ENCODE assay signal across 4 fruit fly cellular contexts in genomic region chr3L:17631247-17631646, dm6.
TF ChIP-seq lines count a peak whose summit lies in the region.

No protein-coding gene starts in this region.

- no peak for TF ChIP-seq CTCF in whole organism, embryonic (GFP tag; optimal IDR thresholded peaks at IDR 0.05; lab: Kevin White, UChicago)

TF ChIP-seq in whole organism, embryonic, 481 proteins besides CTCF, POLR2A, EP300 and RAD21:
- TF ChIP-seq CG8281 (tag; optimal IDR thresholded peaks at IDR 0.05; lab: Kevin White, UChicago) (no peak), GATAe (GFP tag; conservative IDR thresholded peaks at IDR 0.05; lab: Robert Waterston, UW) (no peak), nom (GFP tag; optimal IDR thresholded peaks at IDR 0.05; lab: Kevin White, UChicago) (peak; percentile 51), Drgx (GFP tag; IDR thresholded peaks at IDR 0.05; lab: Robert Waterston, UW) (no peak), CG12071 (GFP tag; optimal IDR thresholded peaks at IDR 0.05; lab: Kevin White, UChicago) (no peak)
TF ChIP-seq in whole organism, embryonic: peak in this region for 1.

TF ChIP-seq in whole organism, prepupa, 60 proteins besides CTCF, POLR2A, EP300 and RAD21:
- TF ChIP-seq cyc (GFP tag; optimal IDR thresholded peaks at IDR 0.05; lab: Kevin White, UChicago) = no peak
- peak; percentile 34 for TF ChIP-seq CG6808 (GFP tag; optimal IDR thresholded peaks at IDR 0.05; lab: Kevin White, UChicago)
- TF ChIP-seq svp (GFP tag; lab: Kevin White, UChicago) = no peak
- TF ChIP-seq CG6854 (GFP tag; optimal IDR thresholded peaks at IDR 0.05; lab: Kevin White, UChicago) = peak; percentile 63
- no peak for TF ChIP-seq topi (GFP tag; optimal IDR thresholded peaks at IDR 0.05; lab: Kevin White, UChicago)
- peak; percentile 5 for TF ChIP-seq acj6 (GFP tag; optimal IDR thresholded peaks at IDR 0.05; lab: Kevin White, UChicago)
- TF ChIP-seq CG32006 (GFP tag; optimal IDR thresholded peaks at IDR 0.05; lab: Kevin White, UChicago) = no peak
- TF ChIP-seq Sox102F (GFP tag; optimal IDR thresholded peaks at IDR 0.05; lab: Kevin White, UChicago) = peak; percentile 2
- peak; percentile 21 for TF ChIP-seq CG10669 (GFP tag; optimal IDR thresholded peaks at IDR 0.05; lab: Kevin White, UChicago)
- peak; percentile 17 for TF ChIP-seq CG8632 (GFP tag; optimal IDR thresholded peaks at IDR 0.05; lab: Kevin White, UChicago)
- TF ChIP-seq OdsH (GFP tag; optimal IDR thresholded peaks at IDR 0.05; lab: Kevin White, UChicago) = peak; percentile 4
- TF ChIP-seq CG1621 (tag; optimal IDR thresholded peaks at IDR 0.05; lab: Kevin White, UChicago) = peak; percentile 5
- TF ChIP-seq achi (GFP tag; optimal IDR thresholded peaks at IDR 0.05; lab: Kevin White, UChicago) = no peak
- no peak for TF ChIP-seq CG11902 (GFP tag; optimal IDR thresholded peaks at IDR 0.05; lab: Kevin White, UChicago)
- TF ChIP-seq net (GFP tag; optimal IDR thresholded peaks at IDR 0.05; lab: Kevin White, UChicago) = peak; percentile 32
- TF ChIP-seq fd59A (GFP tag; optimal IDR thresholded peaks at IDR 0.05; lab: Kevin White, UChicago) = no peak
- peak; percentile 81 for TF ChIP-seq Eip78C (GFP tag; lab: Kevin White, UChicago)
- TF ChIP-seq vri (GFP tag; optimal IDR thresholded peaks at IDR 0.05; lab: Kevin White, UChicago) = peak; percentile 6
- TF ChIP-seq CG34406 (GFP tag; optimal IDR thresholded peaks at IDR 0.05; lab: Kevin White, UChicago) = peak; percentile 2
- TF ChIP-seq esn (GFP tag; optimal IDR thresholded peaks at IDR 0.05; lab: Kevin White, UChicago) = peak; percentile 8
- peak in 1 of 2 experiments; percentile 48 for TF ChIP-seq ss (GFP tag; optimal IDR thresholded peaks at IDR 0.05; lab: Kevin White, UChicago)
- TF ChIP-seq CG9139 (GFP tag; optimal IDR thresholded peaks at IDR 0.05; lab: Kevin White, UChicago) = peak; percentile 51
- no peak for TF ChIP-seq Eip75B (GFP tag; optimal IDR thresholded peaks at IDR 0.05; lab: Kevin White, UChicago)
- TF ChIP-seq pdm3 (GFP tag; optimal IDR thresholded peaks at IDR 0.05; lab: Kevin White, UChicago) = no peak
- TF ChIP-seq CG6163 (GFP tag; IDR thresholded peaks at IDR 0.05; lab: Robert Waterston, UW) = peak; percentile 10; the same call in 1 of the 3 replicates

TF ChIP-seq in whole organism, pupa, 21 proteins besides CTCF, POLR2A, EP300 and RAD21:
- TF ChIP-seq Pif1A (GFP tag; optimal IDR thresholded peaks at IDR 0.05; lab: Kevin White, UChicago) = peak; percentile 35
- no peak for TF ChIP-seq CG15710 (tag; optimal IDR thresholded peaks at IDR 0.05; lab: Kevin White, UChicago)
- no peak for TF ChIP-seq EcR (GFP tag; optimal IDR thresholded peaks at IDR 0.05; lab: Kevin White, UChicago)
- TF ChIP-seq Snoo (tag; optimal IDR thresholded peaks at IDR 0.05; lab: Kevin White, UChicago) = no peak
- no peak for TF ChIP-seq CG8159 (tag; optimal IDR thresholded peaks at IDR 0.05; lab: Kevin White, UChicago)
- TF ChIP-seq CG34367 (tag; optimal IDR thresholded peaks at IDR 0.05; lab: Kevin White, UChicago) = peak; percentile 9
- no peak for TF ChIP-seq rn (GFP tag; IDR thresholded peaks at IDR 0.05; lab: Robert Waterston, UW)
- TF ChIP-seq Pif1B (GFP tag; optimal IDR thresholded peaks at IDR 0.05; lab: Kevin White, UChicago) = peak; percentile 30
- peak; percentile 48; the same call in 1 of the 3 replicates for TF ChIP-seq CG4496 (GFP tag; IDR thresholded peaks at IDR 0.05; lab: Robert Waterston, UW)
- TF ChIP-seq CG17806 (tag; optimal IDR thresholded peaks at IDR 0.05; lab: Kevin White, UChicago) = no peak
- no peak for TF ChIP-seq CG14655 (GFP tag; optimal IDR thresholded peaks at IDR 0.05; lab: Kevin White, UChicago)
- no peak for TF ChIP-seq CG12605 (GFP tag; IDR thresholded peaks at IDR 0.05; lab: Robert Waterston, UW)
- no peak for TF ChIP-seq fd96Ca (GFP tag; IDR thresholded peaks at IDR 0.05; lab: Robert Waterston, UW)
- TF ChIP-seq gl (tag; optimal IDR thresholded peaks at IDR 0.05; lab: Kevin White, UChicago) = peak; percentile 45
- no peak for TF ChIP-seq CG8301 (tag; optimal IDR thresholded peaks at IDR 0.05; lab: Kevin White, UChicago)

TF ChIP-seq in whole organism, wandering third instar larva, 38 proteins besides CTCF, POLR2A, EP300 and RAD21:
- no peak for TF ChIP-seq HLH106 (tag; optimal IDR thresholded peaks at IDR 0.05; lab: Kevin White, UChicago)
- TF ChIP-seq Rel (GFP tag; optimal IDR thresholded peaks at IDR 0.05; lab: Kevin White, UChicago) = no peak
- TF ChIP-seq Rel (tag; optimal IDR thresholded peaks at IDR 0.05; lab: Kevin White, UChicago) = peak; percentile 34
- no peak for TF ChIP-seq OdsH (GFP tag; optimal IDR thresholded peaks at IDR 0.05; lab: Kevin White, UChicago)
- TF ChIP-seq dl (GFP tag; optimal IDR thresholded peaks at IDR 0.05; lab: Kevin White, UChicago; ENCODE audit: insufficient read depth in 1 of 2, partially characterized antibody in 2 of 2) = no peak
- peak in 1 of 2 experiments; percentile 2 for TF ChIP-seq foxo (GFP tag; optimal IDR thresholded peaks at IDR 0.05; lab: Kevin White, UChicago)
- no peak for TF ChIP-seq Dif (GFP tag; optimal IDR thresholded peaks at IDR 0.05; lab: Kevin White, UChicago; ENCODE audit: partially characterized antibody)
- TF ChIP-seq N (GFP tag; optimal IDR thresholded peaks at IDR 0.05; lab: Kevin White, UChicago) = no peak
- TF ChIP-seq Hr83 (GFP tag; optimal IDR thresholded peaks at IDR 0.05; lab: Kevin White, UChicago; ENCODE audit: poor library complexity, severe bottlenecking) = no peak
- no peak for TF ChIP-seq pan (optimal IDR thresholded peaks at IDR 0.05; lab: Kevin White, UChicago)
- TF ChIP-seq CG9705 (GFP tag; optimal IDR thresholded peaks at IDR 0.05; lab: Kevin White, UChicago) = no peak
- TF ChIP-seq psq (GFP tag; optimal IDR thresholded peaks at IDR 0.05; lab: Kevin White, UChicago) = no peak
- no peak for TF ChIP-seq br (GFP tag; optimal IDR thresholded peaks at IDR 0.05; lab: Kevin White, UChicago)
- no peak for TF ChIP-seq Dfd (GFP tag; optimal IDR thresholded peaks at IDR 0.05; lab: Kevin White, UChicago)
- TF ChIP-seq dsf (GFP tag; optimal IDR thresholded peaks at IDR 0.05; lab: Kevin White, UChicago; ENCODE audit: borderline replicate concordance) = no peak
- no peak for TF ChIP-seq CG32264 (GFP tag; optimal IDR thresholded peaks at IDR 0.05; lab: Kevin White, UChicago)

Comparison
In these comparisons a context has a peak if more than half of its experiments do, and no peak if none do; other contexts are left out.
1. Of the 7 proteins assayed by ChIP-seq in both whole organism, embryonic and whole organism, prepupa: peak only in whole organism, embryonic: none; only in whole organism, prepupa: CG6854 and Sox102F; in both: none; in neither: 5.